Worm (Caenorhabditis elegans): ENCODE data around the gene M163.7.

M163.7 gene

ce11 chrX:14430436-14430835, 34.2 kb upstream of the M163.7 start:
- TF ChIP-seq ceh-13 (GFP tag; optimal IDR thresholded peaks at IDR 0.05) (no peak), flt-1 (GFP tag; IDR thresholded peaks at IDR 0.05) (no peak), B0310.2 (tag; optimal IDR thresholded peaks at IDR 0.05) (no peak), sea-1 (GFP tag; conservative IDR thresholded peaks at IDR 0.05) (no peak), ets-7 (tag; optimal IDR thresholded peaks at IDR 0.05) (no peak), tbx-11 (GFP tag; IDR thresholded peaks at IDR 0.05) (no peak), F13C5.2 (tag; optimal IDR thresholded peaks at IDR 0.05) (no peak), hmbx-1 (tag; optimal IDR thresholded peaks at IDR 0.05) (no peak), ama-1 (optimal IDR thresholded peaks at IDR 0.05) (no peak), aly-1 (tag; optimal IDR thresholded peaks at IDR 0.05) (no peak), pes-1 (GFP tag; IDR thresholded peaks at IDR 0.05) (no peak), ceh-36 (tag; optimal IDR thresholded peaks at IDR 0.05) (no peak), scrt-1 (GFP tag; IDR thresholded peaks at IDR 0.05) (no peak)

ce11 chrX:14435648-14436155, 28.9 kb upstream of the M163.7 start:
- TF ChIP-seq ets-7 (tag; optimal IDR thresholded peaks at IDR 0.05) = no peak
- TF ChIP-seq B0310.2 (tag; optimal IDR thresholded peaks at IDR 0.05) = no peak
- no peak for TF ChIP-seq tbx-37 (GFP tag; conservative IDR thresholded peaks at IDR 0.05)
- no peak for TF ChIP-seq flt-1 (GFP tag; IDR thresholded peaks at IDR 0.05)
- TF ChIP-seq hnd-1 (tag; optimal IDR thresholded peaks at IDR 0.05) = no peak
- no peak for TF ChIP-seq tbx-11 (GFP tag; IDR thresholded peaks at IDR 0.05)
- TF ChIP-seq scrt-1 (GFP tag; IDR thresholded peaks at IDR 0.05) = no peak
- no peak for TF ChIP-seq tra-4 (tag; optimal IDR thresholded peaks at IDR 0.05)
- no peak for TF ChIP-seq hmg-4 (GFP tag; optimal IDR thresholded peaks at IDR 0.05)
- no peak for TF ChIP-seq ama-1 (optimal IDR thresholded peaks at IDR 0.05)
- no peak for TF ChIP-seq hmbx-1 (tag; optimal IDR thresholded peaks at IDR 0.05)
- TF ChIP-seq sea-1 (GFP tag; conservative IDR thresholded peaks at IDR 0.05) = no peak
- no peak for TF ChIP-seq F13C5.2 (tag; optimal IDR thresholded peaks at IDR 0.05)

- TF ChIP-seq tbx-37 (GFP tag; conservative IDR thresholded peaks at IDR 0.05) (no peak), flt-1 (GFP tag; IDR thresholded peaks at IDR 0.05) (no peak), ceh-13 (GFP tag; optimal IDR thresholded peaks at IDR 0.05) (no peak), pes-1 (GFP tag; IDR thresholded peaks at IDR 0.05) (no peak), F13C5.2 (tag; optimal IDR thresholded peaks at IDR 0.05) (no peak), B0310.2 (tag; optimal IDR thresholded peaks at IDR 0.05) (no peak), ets-7 (tag; optimal IDR thresholded peaks at IDR 0.05) (no peak), tra-4 (tag; optimal IDR thresholded peaks at IDR 0.05) (no peak), hnd-1 (tag; optimal IDR thresholded peaks at IDR 0.05) (no peak), ceh-36 (tag; optimal IDR thresholded peaks at IDR 0.05) (no peak), tbx-11 (GFP tag; IDR thresholded peaks at IDR 0.05) (no peak), aly-1 (tag; optimal IDR thresholded peaks at IDR 0.05) (no peak), scrt-1 (GFP tag; IDR thresholded peaks at IDR 0.05) (no peak), hmg-4 (GFP tag; optimal IDR thresholded peaks at IDR 0.05) (no peak), ama-1 (optimal IDR thresholded peaks at IDR 0.05) (no peak), sea-1 (GFP tag; conservative IDR thresholded peaks at IDR 0.05) (no peak), hmbx-1 (tag; optimal IDR thresholded peaks at IDR 0.05) (no peak)
Measured at ce11 chrX:14442321-14442720, 22.3 kb upstream of the M163.7 start, which contains the start of gene F23D12.3. Gene F23D12.3 (plus strand): TSS chrX:14442621.

ce11 chrX:14444701-14445100, 19.9 kb upstream of the M163.7 start, which contains the start of gene F23D12.4:
Gene F23D12.4 (plus strand): TSS chrX:14445001.
- no peak for TF ChIP-seq ets-7 (tag; optimal IDR thresholded peaks at IDR 0.05)

- TF ChIP-seq B0310.2 (tag; optimal IDR thresholded peaks at IDR 0.05) = no peak
Measured at ce11 chrX:14447498-14447897, 17.1 kb upstream of the M163.7 start.

ce11 chrX:14447910-14448309, 16.7 kb upstream of the M163.7 start, which contains the start of gene jmjd-3.2:
Gene jmjd-3.2 (plus strand): TSS chrX:14448210.
- TF ChIP-seq sea-1 (GFP tag; conservative IDR thresholded peaks at IDR 0.05) = no peak
- no peak for TF ChIP-seq ceh-13 (GFP tag; optimal IDR thresholded peaks at IDR 0.05)
- TF ChIP-seq flt-1 (GFP tag; IDR thresholded peaks at IDR 0.05) = no peak
- no peak for TF ChIP-seq aly-1 (tag; optimal IDR thresholded peaks at IDR 0.05)
- no peak for TF ChIP-seq scrt-1 (GFP tag; IDR thresholded peaks at IDR 0.05)
- no peak for TF ChIP-seq ceh-36 (tag; optimal IDR thresholded peaks at IDR 0.05)
- no peak for TF ChIP-seq F13C5.2 (tag; optimal IDR thresholded peaks at IDR 0.05)
- no peak for TF ChIP-seq hmg-4 (GFP tag; optimal IDR thresholded peaks at IDR 0.05)
- no peak for TF ChIP-seq ets-7 (tag; optimal IDR thresholded peaks at IDR 0.05)
- TF ChIP-seq hmbx-1 (tag; optimal IDR thresholded peaks at IDR 0.05) = no peak
- no peak for TF ChIP-seq ama-1 (optimal IDR thresholded peaks at IDR 0.05)
- no peak for TF ChIP-seq B0310.2 (tag; optimal IDR thresholded peaks at IDR 0.05)
- no peak for TF ChIP-seq tra-4 (tag; optimal IDR thresholded peaks at IDR 0.05)
- TF ChIP-seq hnd-1 (tag; optimal IDR thresholded peaks at IDR 0.05) = no peak
- no peak for TF ChIP-seq pes-1 (GFP tag; IDR thresholded peaks at IDR 0.05)
- TF ChIP-seq tbx-37 (GFP tag; conservative IDR thresholded peaks at IDR 0.05) = no peak
- TF ChIP-seq tbx-11 (GFP tag; IDR thresholded peaks at IDR 0.05) = no peak

- TF ChIP-seq ets-7 (tag; optimal IDR thresholded peaks at IDR 0.05) (no peak), hnd-1 (tag; optimal IDR thresholded peaks at IDR 0.05) (no peak), ceh-13 (GFP tag; optimal IDR thresholded peaks at IDR 0.05) (no peak), tbx-11 (GFP tag; IDR thresholded peaks at IDR 0.05) (no peak), tbx-37 (GFP tag; conservative IDR thresholded peaks at IDR 0.05) (no peak), scrt-1 (GFP tag; IDR thresholded peaks at IDR 0.05) (no peak), hmbx-1 (tag; optimal IDR thresholded peaks at IDR 0.05) (no peak), aly-1 (tag; optimal IDR thresholded peaks at IDR 0.05) (no peak), sea-1 (GFP tag; conservative IDR thresholded peaks at IDR 0.05) (no peak), F13C5.2 (tag; optimal IDR thresholded peaks at IDR 0.05) (no peak), B0310.2 (tag; optimal IDR thresholded peaks at IDR 0.05) (no peak), ama-1 (optimal IDR thresholded peaks at IDR 0.05) (no peak), tra-4 (tag; optimal IDR thresholded peaks at IDR 0.05) (no peak), hmg-4 (GFP tag; optimal IDR thresholded peaks at IDR 0.05) (no peak), pes-1 (GFP tag; IDR thresholded peaks at IDR 0.05) (no peak), flt-1 (GFP tag; IDR thresholded peaks at IDR 0.05) (no peak)
Measured at ce11 chrX:14453735-14454134, 10.9 kb upstream of the M163.7 start, which contains the start of gene F23D12.7. Gene F23D12.7 (minus strand): TSS chrX:14453835.

Measured in whole organism, early embryonic.